Worm (Caenorhabditis elegans) whole organism, L4 larva: ENCODE measurements around the gene nspa-2.
"Not testable (repeated sequence)": the region's sequence is repeated elsewhere in the genome, so short reads cannot be mapped to it uniquely, and the experiment has no call there.

Experiments used
- F37D6.2 ChIP-seq: sonication (generic microtip); optimal IDR thresholded peaks from 2 replicates; lab custom pipeline; 2016; ENCODE audit warnings: mild to moderate bottlenecking, missing genetic modification characterization, missing compliant biosample characterization
- F49E8.2 ChIP-seq: sonication (generic microtip); optimal IDR thresholded peaks from 2 replicates; lab custom pipeline; 2016; ENCODE audit warnings: missing compliant biosample characterization, mild to moderate bottlenecking, missing genetic modification characterization, borderline replicate concordance
- T20F7.1 ChIP-seq: fragments of 200-800 bp; sonication (Bioruptor generic); optimal IDR thresholded peaks from 2 replicates; lab custom pipeline; 2018; ENCODE audit warnings: mild to moderate bottlenecking, missing genetic modification characterization, missing compliant biosample characterization
- T26A8.4 ChIP-seq: fragments of 200-800 bp; sonication (Bioruptor generic); IDR thresholded peaks from 2 replicates; pipeline ENCODE4 v1.3.6; 2022; ENCODE audit warnings: missing genetic modification characterization, missing compliant biosample characterization
- ZK337.2 ChIP-seq: fragments of 200-800 bp; sonication (Bioruptor generic); IDR thresholded peaks from 2 replicates; pipeline ENCODE4 v1.3.6; 2022; ENCODE audit warnings: missing genetic modification reagents, missing genetic modification characterization, missing compliant biosample characterization
- ama-1 ChIP-seq: fragments of 150-350 bp; optimal IDR thresholded peaks from 2 replicates; lab custom pipeline; 2014; ENCODE audit warnings: inconsistent platforms, mixed read lengths
- ceh-20 ChIP-seq: fragments of 200-800 bp; sonication (Bioruptor generic); IDR thresholded peaks from 2 replicates; pipeline ENCODE4 v1.3.6; 2022; ENCODE audit warnings: missing genetic modification reagents, missing genetic modification characterization, missing compliant biosample characterization
- ceh-28 ChIP-seq: fragments of 150-350 bp; optimal IDR thresholded peaks from 2 replicates; lab custom pipeline; 2014; ENCODE audit warnings: missing biosample characterization, missing genetic modification reagents, missing genetic modification characterization
- ceh-32 ChIP-seq: sonication (generic microtip); optimal IDR thresholded peaks from 2 replicates; lab custom pipeline; 2016; ENCODE audit warnings: mild to moderate bottlenecking, missing genetic modification characterization, missing compliant biosample characterization; ENCODE audit not compliant: poor library complexity
- ceh-44 ChIP-seq: fragments of 200-800 bp; sonication (Bioruptor generic); IDR thresholded peaks from 2 replicates; pipeline ENCODE4 v1.3.6; 2022; ENCODE audit warnings: missing genetic modification reagents, missing genetic modification characterization, missing compliant biosample characterization
- ceh-82 ChIP-seq: sonication (generic microtip); optimal IDR thresholded peaks from 2 replicates; lab custom pipeline; 2017; ENCODE audit warnings: missing biosample characterization, missing genetic modification characterization
- daf-16 ChIP-seq, 3 experiments: sonication (generic microtip); optimal IDR thresholded peaks; 2 replicates each; lab custom pipeline; 2016 to 2017; ENCODE audit warnings: missing genetic modification characterization in 3 of 3, missing genetic modification reagents in 3 of 3, mild to moderate bottlenecking in 2 of 3, missing compliant biosample characterization in 2 of 3, missing biosample characterization in 1 of 3, moderate library complexity in 1 of 3
- dmd-6 ChIP-seq: fragments of 200-800 bp; sonication (Bioruptor generic); IDR thresholded peaks from 2 replicates; pipeline ENCODE4 v1.3.6; 2022; ENCODE audit warnings: missing genetic modification reagents, missing genetic modification characterization, missing compliant biosample characterization
- dmd-8 ChIP-seq: fragments of 200-800 bp; sonication (Bioruptor generic); IDR thresholded peaks from 2 replicates; pipeline ENCODE4 v1.3.6; 2022; ENCODE audit warnings: missing genetic modification characterization, missing compliant biosample characterization
- dve-1 ChIP-seq: sonication (generic microtip); optimal IDR thresholded peaks from 2 replicates; lab custom pipeline; 2017; ENCODE audit warnings: antibody characterized with exemption, mild to moderate bottlenecking, missing genetic modification characterization, missing compliant biosample characterization; ENCODE audit not compliant: insufficient read depth
- egl-27 ChIP-seq: sonication (generic microtip); optimal IDR thresholded peaks from 3 replicates; lab custom pipeline; 2017; ENCODE audit warnings: missing biosample characterization, missing genetic modification reagents, missing genetic modification characterization
- hlh-11 ChIP-seq: fragments of 200-800 bp; sonication (Bioruptor generic); optimal IDR thresholded peaks from 2 replicates; lab custom pipeline; 2018; ENCODE audit warnings: mild to moderate bottlenecking, missing genetic modification characterization, missing compliant biosample characterization
- hlh-30 ChIP-seq: sonication (generic microtip); optimal IDR thresholded peaks from 2 replicates; lab custom pipeline; 2017; ENCODE audit warnings: antibody characterized with exemption, mild to moderate bottlenecking, missing genetic modification characterization, missing compliant biosample characterization; ENCODE audit not compliant: insufficient read depth
- hmg-1.1 ChIP-seq: fragments of 200-800 bp; sonication (Bioruptor generic); IDR thresholded peaks from 2 replicates; pipeline ENCODE4 v1.3.6; 2022; ENCODE audit warnings: missing genetic modification reagents, missing genetic modification characterization, missing compliant biosample characterization
- lim-7 ChIP-seq: fragments of 200-800 bp; sonication (Bioruptor generic); IDR thresholded peaks from 2 replicates; pipeline ENCODE4 v1.3.6; 2022; ENCODE audit warnings: missing genetic modification characterization, missing compliant biosample characterization
- lin-1 ChIP-seq: fragments of 200-800 bp; sonication (Bioruptor generic); IDR thresholded peaks from 2 replicates; pipeline ENCODE4 v1.3.6; 2022; ENCODE audit warnings: missing genetic modification reagents, missing genetic modification characterization, missing compliant biosample characterization
- lin-39 ChIP-seq: fragments of 150-350 bp; optimal IDR thresholded peaks from 2 replicates; lab custom pipeline; 2014; ENCODE audit warnings: missing biosample characterization, missing genetic modification reagents, missing genetic modification characterization
- madf-5 ChIP-seq, 2 experiments: fragments of 200-800 bp; sonication (Bioruptor generic); IDR thresholded peaks; 2 replicates each; pipeline ENCODE4 v1.3.6; 2022; ENCODE audit warnings: missing compliant biosample characterization in 2 of 2, missing genetic modification characterization in 2 of 2
- madf-9 ChIP-seq: fragments of 200-800 bp; sonication (Bioruptor generic); conservative IDR thresholded peaks from 2 replicates; pipeline ENCODE4 v1.3.6; 2022; ENCODE audit warnings: missing genetic modification reagents, missing genetic modification characterization, missing compliant biosample characterization
- mdl-1 ChIP-seq, 2 experiments: fragments of 150-350 bp in 1 of 2; sonication (generic microtip) in 1 of 2; optimal IDR thresholded peaks; 2 replicates each; lab custom pipeline; 2014 to 2017; ENCODE audit warnings: missing biosample characterization in 2 of 2, missing genetic modification characterization in 2 of 2
- mdt-29 ChIP-seq: fragments of 200-800 bp; sonication (Bioruptor generic); IDR thresholded peaks from 2 replicates; pipeline ENCODE4 v1.3.6; 2022; ENCODE audit warnings: missing genetic modification reagents, missing genetic modification characterization, missing compliant biosample characterization
- nhr-10 ChIP-seq: fragments of 150-350 bp; optimal IDR thresholded peaks from 2 replicates; lab custom pipeline; 2014; ENCODE audit warnings: missing biosample characterization, missing genetic modification characterization
- nhr-11 ChIP-seq: fragments of 150-350 bp; optimal IDR thresholded peaks from 2 replicates; lab custom pipeline; 2014; ENCODE audit warnings: missing biosample characterization, missing genetic modification characterization
- nhr-25 ChIP-seq: sonication (generic microtip); optimal IDR thresholded peaks from 2 replicates; lab custom pipeline; 2017; ENCODE audit warnings: missing genetic modification characterization, mild to moderate bottlenecking, missing compliant biosample characterization, antibody characterized with exemption, moderate library complexity, borderline replicate concordance; ENCODE audit not compliant: insufficient read depth
- nhr-48 ChIP-seq: sonication (generic microtip); optimal IDR thresholded peaks from 2 replicates; lab custom pipeline; 2016; ENCODE audit warnings: mild to moderate bottlenecking, missing genetic modification characterization, missing compliant biosample characterization
- pha-4 ChIP-seq, 2 experiments: fragments of 150-350 bp in 1 of 2; fragments of 200-800 bp in 1 of 2; sonication (Bioruptor generic) in 1 of 2; IDR thresholded peaks in 1 of 2; optimal IDR thresholded peaks in 1 of 2; 2 replicates each; pipeline versions ENCODE4 v1.3.6 to Lab custom; 2014 to 2022; ENCODE audit warnings: missing genetic modification characterization in 2 of 2, missing genetic modification reagents in 2 of 2, missing biosample characterization in 1 of 2, missing compliant biosample characterization in 1 of 2
- php-3 ChIP-seq: fragments of 200-800 bp; sonication (Bioruptor generic); IDR thresholded peaks from 2 replicates; pipeline ENCODE4 v1.3.6; 2022; ENCODE audit warnings: missing genetic modification reagents, missing genetic modification characterization, missing compliant biosample characterization
- pqm-1 ChIP-seq: sonication (generic microtip); optimal IDR thresholded peaks from 2 replicates; lab custom pipeline; 2017; ENCODE audit warnings: missing biosample characterization, missing genetic modification characterization
- sdz-12 ChIP-seq: fragments of 200-800 bp; sonication (Bioruptor generic); optimal IDR thresholded peaks from 2 replicates; lab custom pipeline; 2018; ENCODE audit warnings: mild to moderate bottlenecking, missing genetic modification characterization, missing compliant biosample characterization
- set-16 ChIP-seq: fragments of 200-800 bp; sonication (Bioruptor generic); IDR thresholded peaks from 2 replicates; pipeline ENCODE4 v1.3.6; 2022; ENCODE audit warnings: missing genetic modification reagents, missing genetic modification characterization, missing compliant biosample characterization
- snpc-1.2 ChIP-seq: fragments of 200-800 bp; sonication (Bioruptor generic); IDR thresholded peaks from 2 replicates; pipeline ENCODE4 v1.3.6; 2022; ENCODE audit warnings: missing genetic modification reagents, missing genetic modification characterization, missing compliant biosample characterization
- snpc-4 ChIP-seq: fragments of 150-350 bp; optimal IDR thresholded peaks from 2 replicates; lab custom pipeline; 2014; ENCODE audit warnings: missing biosample characterization, missing genetic modification characterization
- tra-1 ChIP-seq: fragments of 200-800 bp; sonication (Bioruptor generic); IDR thresholded peaks from 2 replicates; pipeline ENCODE4 v1.3.6; 2022; ENCODE audit warnings: missing genetic modification reagents, missing genetic modification characterization, missing compliant biosample characterization
- unc-62 ChIP-seq, 3 experiments: fragments of 150-350 bp in 1 of 3; sonication (generic microtip); optimal IDR thresholded peaks in 2 of 3; peaks in 1 of 3; 1 replicate in 1 of 3; 2 replicates in 2 of 3; lab custom pipeline; 2014 to 2017; ENCODE audit warnings: missing biosample characterization in 3 of 3, missing genetic modification characterization in 3 of 3, missing genetic modification reagents in 3 of 3, missing genotype in 1 of 3
- vab-7 ChIP-seq: fragments of 200-800 bp; sonication (Bioruptor generic); IDR thresholded peaks from 2 replicates; pipeline ENCODE4 v1.3.6; 2022; ENCODE audit warnings: missing genetic modification reagents, missing genetic modification characterization, missing compliant biosample characterization
- zfp-3 ChIP-seq: fragments of 200-800 bp; sonication (Bioruptor generic); conservative IDR thresholded peaks from 2 replicates; pipeline ENCODE4 v1.3.6; 2022; ENCODE audit warnings: missing genetic modification reagents, missing genetic modification characterization, missing compliant biosample characterization
- zip-11 ChIP-seq: fragments of 200-800 bp; sonication (Bioruptor generic); IDR thresholded peaks from 2 replicates; pipeline ENCODE4 v1.3.6; 2022; ENCODE audit warnings: missing genetic modification characterization, missing compliant biosample characterization
- ztf-7 ChIP-seq: fragments of 150-350 bp; optimal IDR thresholded peaks from 2 replicates; lab custom pipeline; 2014; ENCODE audit warnings: missing biosample characterization, missing genetic modification characterization

The nspa-2 gene

DNA sequence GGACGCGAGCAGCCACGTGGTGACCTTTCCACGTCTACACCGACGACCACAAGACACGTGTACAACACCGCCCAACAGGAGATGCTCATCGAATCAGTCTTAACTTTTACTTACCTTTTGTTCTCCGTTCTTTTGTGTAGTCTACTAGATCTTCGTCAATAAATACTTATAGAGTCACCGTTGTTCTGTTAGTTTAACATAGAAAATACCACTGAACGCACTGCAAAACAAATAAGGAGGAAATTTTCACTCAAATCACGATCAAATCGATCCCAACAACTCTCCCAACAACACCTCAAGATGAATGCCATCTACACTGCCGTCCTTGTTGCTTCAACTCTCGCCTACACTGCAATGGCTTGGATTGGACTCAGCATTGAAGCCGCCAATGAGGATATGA, at the start of gene nspa-2:
Gene nspa-2 (plus strand): TSS at position 301 of the 400 bp plus-strand sequence.
- not testable (repeated sequence) for TF ChIP-seq ceh-28 (tag; lab: Kevin White, UChicago); php-3 (GFP tag; lab: Robert Waterston, UW); T20F7.1 (GFP tag; lab: Kevin White, UChicago)

DNA sequence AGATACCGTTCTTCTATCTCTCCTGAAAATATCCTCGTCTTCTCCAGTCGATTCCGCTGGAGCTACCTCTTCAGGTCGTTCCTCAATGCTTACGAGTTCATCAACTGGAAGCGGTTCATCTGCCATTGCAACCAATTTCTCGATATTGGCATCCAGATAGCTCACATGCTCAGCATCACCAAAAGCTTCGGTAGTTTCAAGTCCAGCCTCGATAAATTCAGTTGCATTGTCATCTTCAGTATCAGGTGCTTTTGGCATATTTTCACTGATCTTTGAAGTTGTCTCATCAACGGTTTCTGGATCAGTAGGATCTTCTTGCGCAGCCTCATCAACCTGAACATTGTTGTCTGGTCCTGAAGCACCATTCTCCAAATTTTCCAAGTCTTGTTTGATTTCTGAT, 49.2 kb upstream of the nspa-2 start:
- TF ChIP-seq ama-1 (lab: Kevin White, UChicago) (no peak), php-3 (GFP tag; lab: Robert Waterston, UW) (no peak), unc-62 (GFP tag; optimal IDR thresholded peaks at IDR 0.05 in 1 of 2; lab: Kevin White, UChicago) (peak in 1 of 2 experiments; percentile 94), unc-62 (tag; optimal IDR thresholded peaks at IDR 0.05; lab: Kevin White, UChicago) (no peak), egl-27 (no peak)
- TF ChIP-seq, all 104 proteins: peak for 1

ce11 chrV:14847291-14847915, 43.5 kb upstream of the nspa-2 start, which contains the start of gene ret-1:
Gene ret-1, minus strand, starts transcription at chrV:14847413.
- no peak for TF ChIP-seq ceh-82 (tag; lab: Kevin White, UChicago)
- no peak for TF ChIP-seq nhr-25 (tag; lab: Kevin White, UChicago)
- 0 out of 2 replicates have a peak, but pooled peaks have one; percentile 6 for TF ChIP-seq php-3 (GFP tag; lab: Robert Waterston, UW)
- TF ChIP-seq lin-1 (GFP tag; lab: Robert Waterston, UW) = no peak
- TF ChIP-seq nhr-11 = peak; percentile 52
- TF ChIP-seq lim-7 = no peak
- TF ChIP-seq F49E8.2 (tag; lab: Kevin White, UChicago) = no peak
- no peak for TF ChIP-seq snpc-4 (tag; lab: Kevin White, UChicago)
- TF ChIP-seq ceh-20 (GFP tag; lab: Robert Waterston, UW) = 0 out of 2 replicates have a peak, but pooled peaks have one; percentile 25
- no peak for TF ChIP-seq ceh-32 (tag; lab: Kevin White, UChicago)
- TF ChIP-seq madf-9 = no peak
- no peak for TF ChIP-seq pqm-1 (tag; lab: Kevin White, UChicago)
- TF ChIP-seq nhr-48 (tag; lab: Kevin White, UChicago) = no peak
- no peak for TF ChIP-seq snpc-1.2 (GFP tag; lab: Robert Waterston, UW)
- no peak for TF ChIP-seq ZK337.2 (GFP tag; lab: Robert Waterston, UW)
- TF ChIP-seq hlh-30 (tag; lab: Kevin White, UChicago) = peak; percentile 90
- peak in 1 of 2 experiments; percentile 45 for TF ChIP-seq daf-16 (GFP tag; optimal IDR thresholded peaks at IDR 0.05; lab: Kevin White, UChicago)
- TF ChIP-seq daf-16 (tag; optimal IDR thresholded peaks at IDR 0.05; lab: Kevin White, UChicago) = peak; percentile 2
- TF ChIP-seq zip-11 (GFP tag; lab: Robert Waterston, UW) = no peak
- TF ChIP-seq mdt-29 (GFP tag; lab: Robert Waterston, UW) = no peak
- TF ChIP-seq T26A8.4 (GFP tag; lab: Robert Waterston, UW) = no peak; the same call in 1 of the 2 replicates
- TF ChIP-seq egl-27 = no peak
- peak; percentile 55 for TF ChIP-seq sdz-12
- no peak for TF ChIP-seq nhr-10 (tag; lab: Kevin White, UChicago)
- no peak for TF ChIP-seq dmd-6
- TF ChIP-seq F37D6.2 (tag; lab: Kevin White, UChicago) = no peak
- TF ChIP-seq vab-7 (GFP tag; lab: Robert Waterston, UW) = peak; percentile 27; the same call in 1 of the 2 replicates
- peak in 1 of 2 experiments; percentile 44 for TF ChIP-seq mdl-1 (tag; optimal IDR thresholded peaks at IDR 0.05; lab: Kevin White, UChicago)
- 0 out of 2 replicates have a peak, but pooled peaks have one; percentile 35 for TF ChIP-seq hmg-1.1 (GFP tag; lab: Robert Waterston, UW)
- no peak for TF ChIP-seq madf-5 (GFP tag; IDR thresholded peaks at IDR 0.05; lab: Robert Waterston, UW)
- TF ChIP-seq dmd-8 (GFP tag; lab: Robert Waterston, UW) = no peak
- no peak for TF ChIP-seq lin-39 (tag; lab: Kevin White, UChicago)
- peak; percentile 56; the same call in 1 of the 2 replicates for TF ChIP-seq tra-1
- peak; percentile 75 for TF ChIP-seq hlh-11
- TF ChIP-seq ztf-7 = no peak
- TF ChIP-seq zfp-3 (GFP tag; lab: Robert Waterston, UW) = peak; percentile 55; the same call in 1 of the 2 replicates
- peak; percentile 21; the same call in 1 of the 2 replicates for TF ChIP-seq set-16 (GFP tag; lab: Robert Waterston, UW)
- TF ChIP-seq ceh-44 (GFP tag; lab: Robert Waterston, UW) = no peak
- TF ChIP-seq dve-1 = no peak
- TF ChIP-seq pha-4 (GFP tag; IDR thresholded peaks at IDR 0.05; lab: Robert Waterston, UW) = no peak
- TF ChIP-seq pha-4 (tag; optimal IDR thresholded peaks at IDR 0.05; lab: Kevin White, UChicago) = no peak
